Fruit fly (Drosophila melanogaster) whole organism, embryonic: ENCODE results near the gene Ube3a.
A peak's percentile ranks its signal among the peaks of the same experiment; 100 is the strongest.

ENCODE experiments used
- ATbp ChIP-seq: fragments of 200-800 bp; sonication (Bioruptor generic); optimal IDR thresholded peaks from 2 replicates; lab custom pipeline; 2017; ENCODE audit warnings: missing biosample characterization, mild to moderate bottlenecking, missing genetic modification characterization, missing genetic modification reagents
- C15 ChIP-seq: fragments of 200-800 bp; sonication (Bioruptor generic); IDR thresholded peaks from 3 replicates; pipeline ENCODE4 v1.3.6; 2022; ENCODE audit warnings: missing biosample characterization, missing genetic modification characterization
- CG10321 ChIP-seq: fragments of 200-800 bp; sonication (Bioruptor generic); IDR thresholded peaks from 2 replicates; pipeline ENCODE4 v1.3.6; 2022; ENCODE audit warnings: missing biosample characterization, missing genetic modification characterization
- CG10565 ChIP-seq: fragments of 200-800 bp; sonication (Bioruptor generic); optimal IDR thresholded peaks from 3 replicates; lab custom pipeline; 2016; ENCODE audit warnings: missing biosample characterization, mild to moderate bottlenecking, missing genetic modification characterization
- CG12219 ChIP-seq: fragments of 200-800 bp; sonication (Bioruptor generic); optimal IDR thresholded peaks from 3 replicates; lab custom pipeline; 2018; ENCODE audit warnings: missing biosample characterization, mild to moderate bottlenecking, missing genetic modification characterization
- CG12299 ChIP-seq: fragments of 200-800 bp; sonication (Bioruptor generic); optimal IDR thresholded peaks from 2 replicates; lab custom pipeline; 2018; ENCODE audit warnings: missing biosample characterization, mild to moderate bottlenecking, missing genetic modification characterization
- CG12744 ChIP-seq: fragments of 200-800 bp; sonication (Bioruptor generic); optimal IDR thresholded peaks from 2 replicates; lab custom pipeline; 2016; ENCODE audit warnings: missing biosample characterization, missing genetic modification characterization
- CG13624 ChIP-seq: fragments of 200-800 bp; sonication (Bioruptor generic); optimal IDR thresholded peaks from 2 replicates; lab custom pipeline; 2016; ENCODE audit warnings: missing biosample characterization, missing genetic modification characterization
- CG14710 ChIP-seq: fragments of 200-800 bp; sonication (Bioruptor generic); optimal IDR thresholded peaks from 3 replicates; lab custom pipeline; 2019; ENCODE audit warnings: missing biosample characterization, mild to moderate bottlenecking, missing genetic modification characterization, moderate library complexity
- CG15073 ChIP-seq: fragments of 200-800 bp; sonication (Bioruptor generic); optimal IDR thresholded peaks from 2 replicates; lab custom pipeline; 2016; ENCODE audit warnings: missing biosample characterization, missing genetic modification characterization
- CG1602 ChIP-seq: fragments of 200-800 bp; sonication (Bioruptor generic); optimal IDR thresholded peaks from 3 replicates; lab custom pipeline; 2016; ENCODE audit warnings: missing biosample characterization, missing genetic modification characterization
- CG16779 ChIP-seq: fragments of 200-800 bp; sonication (Bioruptor generic); IDR thresholded peaks from 2 replicates; pipeline ENCODE4 v1.3.6; 2022; ENCODE audit warnings: missing biosample characterization, missing genetic modification characterization
- CG18011 ChIP-seq: fragments of 200-800 bp; sonication (Bioruptor generic); optimal IDR thresholded peaks from 2 replicates; lab custom pipeline; 2017; ENCODE audit warnings: missing biosample characterization, missing genetic modification characterization, mild to moderate bottlenecking, moderate library complexity, missing genotype
- CG18262 ChIP-seq: fragments of 200-800 bp; optimal IDR thresholded peaks from 3 replicates; lab custom pipeline; 2019; ENCODE audit warnings: missing biosample characterization, mild to moderate bottlenecking, missing genetic modification characterization, moderate library complexity
- CG18476 ChIP-seq: fragments of 200-800 bp; sonication (Bioruptor generic); optimal IDR thresholded peaks from 2 replicates; lab custom pipeline; 2016; ENCODE audit warnings: missing biosample characterization, mild to moderate bottlenecking, missing genetic modification characterization
- CG30020 ChIP-seq: fragments of 200-800 bp; optimal IDR thresholded peaks from 2 replicates; lab custom pipeline; 2019; ENCODE audit warnings: missing biosample characterization, mild to moderate bottlenecking, missing genetic modification characterization, moderate library complexity
- CG31441 ChIP-seq: fragments of 200-800 bp; sonication (Bioruptor generic); IDR thresholded peaks from 2 replicates; pipeline ENCODE4 v1.3.6; 2022; ENCODE audit warnings: missing biosample characterization, missing genetic modification characterization
- CG34224 ChIP-seq: fragments of 200-800 bp; sonication (Bioruptor generic); IDR thresholded peaks from 3 replicates; pipeline ENCODE4 v1.3.6; 2022; ENCODE audit warnings: missing biosample characterization, missing genetic modification characterization; ENCODE audit not compliant: partially characterized antibody
- CG34376 ChIP-seq: fragments of 200-800 bp; sonication (Bioruptor generic); optimal IDR thresholded peaks from 2 replicates; lab custom pipeline; 2018; ENCODE audit warnings: missing biosample characterization, mild to moderate bottlenecking, missing genetic modification characterization
- CG43689 ChIP-seq: fragments of 200-800 bp; sonication (Bioruptor generic); IDR thresholded peaks from 2 replicates; pipeline ENCODE4 v1.3.6; 2022; ENCODE audit warnings: missing biosample characterization, missing genetic modification characterization
- CG5180 ChIP-seq: fragments of 200-800 bp; sonication (Bioruptor generic); optimal IDR thresholded peaks from 3 replicates; lab custom pipeline; 2017; ENCODE audit warnings: missing biosample characterization, missing genetic modification characterization, mild to moderate bottlenecking, moderate library complexity, missing genetic modification reagents
- CG6854 ChIP-seq: fragments of 200-800 bp; sonication (Bioruptor generic); optimal IDR thresholded peaks from 3 replicates; lab custom pipeline; 2017; ENCODE audit warnings: missing biosample characterization, mild to moderate bottlenecking, missing genetic modification characterization
- CG7556 ChIP-seq: fragments of 200-800 bp; sonication (Bioruptor generic); optimal IDR thresholded peaks from 2 replicates; lab custom pipeline; 2017; ENCODE audit warnings: missing biosample characterization, mild to moderate bottlenecking, missing genetic modification characterization
- CG7963 ChIP-seq: fragments of 200-800 bp; sonication (Bioruptor generic); IDR thresholded peaks from 3 replicates; pipeline ENCODE4 v1.3.6; 2022; ENCODE audit warnings: missing biosample characterization, missing genetic modification characterization; ENCODE audit not compliant: partially characterized antibody
- CG9437 ChIP-seq: fragments of 200-800 bp; sonication (Bioruptor generic); optimal IDR thresholded peaks from 2 replicates; lab custom pipeline; 2018; ENCODE audit warnings: missing biosample characterization, mild to moderate bottlenecking, missing genetic modification characterization
- GATAe ChIP-seq: fragments of 200-800 bp; sonication (Bioruptor generic); conservative IDR thresholded peaks from 2 replicates; pipeline ENCODE4 v1.3.6; 2022; ENCODE audit warnings: missing biosample characterization, missing genetic modification characterization
- HLHmδ ChIP-seq: fragments of 200-800 bp; sonication (Bioruptor generic); optimal IDR thresholded peaks from 2 replicates; lab custom pipeline; 2018; ENCODE audit warnings: missing biosample characterization, mild to moderate bottlenecking, missing genetic modification characterization, moderate library complexity
- HmgD ChIP-seq: fragments of 200-800 bp; sonication (Bioruptor generic); optimal IDR thresholded peaks from 3 replicates; lab custom pipeline; 2016; ENCODE audit warnings: missing biosample characterization, missing genetic modification characterization
- MESR4 ChIP-seq: fragments of 200-800 bp; sonication (Bioruptor generic); optimal IDR thresholded peaks from 2 replicates; lab custom pipeline; 2018; ENCODE audit warnings: missing biosample characterization, mild to moderate bottlenecking, missing genetic modification characterization, moderate library complexity
- NFAT ChIP-seq: fragments of 200-800 bp; sonication (Bioruptor generic); IDR thresholded peaks from 2 replicates; pipeline ENCODE4 v1.3.6; 2022; ENCODE audit warnings: missing biosample characterization, missing genetic modification characterization
- Oli ChIP-seq: fragments of 200-800 bp; sonication (Bioruptor generic); optimal IDR thresholded peaks from 2 replicates; lab custom pipeline; 2018; ENCODE audit warnings: missing biosample characterization, mild to moderate bottlenecking, missing genetic modification characterization, moderate library complexity
- Spps ChIP-seq: fragments of 200-800 bp; sonication (Bioruptor generic); optimal IDR thresholded peaks from 2 replicates; lab custom pipeline; 2018; ENCODE audit warnings: missing biosample characterization, mild to moderate bottlenecking, missing genetic modification characterization
- TFAM ChIP-seq: fragments of 200-800 bp; sonication (Bioruptor generic); optimal IDR thresholded peaks from 2 replicates; lab custom pipeline; 2017; ENCODE audit warnings: missing biosample characterization, missing genetic modification characterization, inconsistent platforms
- ase ChIP-seq: fragments of 200-800 bp; sonication (Bioruptor generic); IDR thresholded peaks from 3 replicates; pipeline ENCODE4 v1.3.6; 2022; ENCODE audit warnings: missing biosample characterization, missing genetic modification characterization
- bigmax ChIP-seq: fragments of 200-800 bp; sonication (Bioruptor generic); optimal IDR thresholded peaks from 2 replicates; lab custom pipeline; 2018; ENCODE audit warnings: missing biosample characterization, mild to moderate bottlenecking, missing genetic modification characterization
- caup ChIP-seq: fragments of 200-800 bp; sonication (Bioruptor generic); optimal IDR thresholded peaks from 3 replicates; lab custom pipeline; 2017; ENCODE audit warnings: missing biosample characterization, mild to moderate bottlenecking, missing genetic modification characterization, moderate library complexity; ENCODE audit not compliant: severe bottlenecking
- cg ChIP-seq: fragments of 200-800 bp; sonication (Bioruptor generic); optimal IDR thresholded peaks from 3 replicates; lab custom pipeline; 2019; ENCODE audit warnings: missing biosample characterization, mild to moderate bottlenecking, missing genetic modification characterization, moderate library complexity
- fd96Cb ChIP-seq: fragments of 200-800 bp; sonication (Bioruptor generic); optimal IDR thresholded peaks from 2 replicates; lab custom pipeline; 2018; ENCODE audit warnings: missing biosample characterization, mild to moderate bottlenecking, missing genetic modification characterization, moderate library complexity
- inv ChIP-seq: fragments of 200-800 bp; sonication (Bioruptor generic); IDR thresholded peaks from 2 replicates; pipeline ENCODE4 v1.3.6; 2022; ENCODE audit warnings: missing biosample characterization, missing genetic modification characterization; ENCODE audit not compliant: partially characterized antibody
- lilli ChIP-seq: fragments of 200-800 bp; sonication (Bioruptor generic); optimal IDR thresholded peaks from 3 replicates; lab custom pipeline; 2016; ENCODE audit warnings: missing biosample characterization, missing genetic modification characterization
- maf-S ChIP-seq: fragments of 200-800 bp; sonication (Bioruptor generic); optimal IDR thresholded peaks from 2 replicates; lab custom pipeline; 2016; ENCODE audit warnings: missing biosample characterization, missing genetic modification characterization
- mam ChIP-seq: fragments of 200-800 bp; sonication (Bioruptor generic); optimal IDR thresholded peaks from 3 replicates; lab custom pipeline; 2016; ENCODE audit warnings: missing biosample characterization, missing genetic modification characterization
- pho ChIP-seq: fragments of 200-800 bp; sonication (Bioruptor generic); optimal IDR thresholded peaks from 2 replicates; lab custom pipeline; 2016; ENCODE audit warnings: missing biosample characterization, missing genetic modification characterization
- vvl ChIP-seq: fragments of 200-800 bp; sonication (Bioruptor generic); IDR thresholded peaks from 2 replicates; pipeline ENCODE4 v1.3.6; 2022; ENCODE audit warnings: missing biosample characterization, missing genetic modification characterization
- zen2 ChIP-seq: fragments of 200-800 bp; sonication (Bioruptor generic); IDR thresholded peaks from 3 replicates; pipeline ENCODE4 v1.3.6; 2022; ENCODE audit warnings: missing biosample characterization, missing genetic modification characterization; ENCODE audit not compliant: partially characterized antibody
- zfh1 ChIP-seq: fragments of 200-800 bp; sonication (Bioruptor generic); IDR thresholded peaks from 3 replicates; pipeline ENCODE4 v1.3.6; 2022; ENCODE audit warnings: missing biosample characterization, missing genetic modification characterization
- zfh2 ChIP-seq: fragments of 200-800 bp; sonication (Bioruptor generic); optimal IDR thresholded peaks from 2 replicates; lab custom pipeline; 2016; ENCODE audit warnings: missing biosample characterization, missing genetic modification characterization

Ube3a gene

DNA sequence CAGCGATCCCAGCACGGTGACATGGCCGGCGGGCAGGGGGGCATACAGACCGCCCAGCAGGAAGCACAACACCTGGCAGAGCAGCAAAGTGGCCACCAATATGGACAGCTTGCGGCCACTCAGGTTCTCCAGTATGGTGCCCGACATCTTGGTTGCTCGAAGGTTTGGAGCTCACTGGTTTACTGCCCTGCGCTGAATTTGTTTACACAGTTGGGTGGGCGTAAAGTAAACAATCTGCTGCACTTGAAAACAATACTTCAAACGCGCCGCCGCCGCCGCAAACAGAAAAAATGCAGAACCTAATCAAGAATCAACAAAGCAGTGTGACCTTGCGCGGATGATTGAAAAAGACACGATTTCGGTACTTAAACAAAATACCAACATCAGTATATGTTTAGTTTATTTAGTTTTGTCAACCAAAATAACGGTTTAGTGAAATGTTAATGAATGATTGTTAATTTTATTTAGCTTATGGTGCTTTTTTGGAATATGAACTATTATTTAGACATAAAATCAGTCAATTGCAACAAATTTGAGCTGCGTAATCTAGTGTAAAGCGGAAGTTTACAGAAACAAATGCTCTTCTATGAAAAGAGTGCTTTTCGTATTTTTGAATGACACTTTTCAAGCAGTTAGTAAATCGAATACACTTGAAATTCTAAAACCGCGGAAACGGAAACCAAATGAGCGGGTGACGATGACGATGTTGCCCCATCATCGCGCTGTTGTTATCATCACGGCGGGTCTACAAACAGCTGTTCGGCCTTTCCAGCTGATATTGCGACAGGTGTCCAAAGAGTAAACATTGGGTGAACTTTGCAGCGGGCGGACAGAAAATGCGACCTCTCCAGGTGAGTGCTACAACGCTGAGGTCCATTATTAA is 40.8 kb downstream of the Ube3a start, which contains the start of the genes wls and Adck5 (continued):
- TF ChIP-seq Oli (tag; lab: Kevin White, UChicago) (no peak), CG10565 (no peak), zen2 (GFP tag; lab: Robert Waterston, UW) (peak; percentile 41; the same call in 2 of the 3 replicates), CG31441 (peak; percentile 44; the same call in 1 of the 2 replicates), lilli (peak; percentile 26), zfh2 (GFP tag; lab: Kevin White, UChicago) (peak; percentile 21), CG5180 (GFP tag; lab: Kevin White, UChicago) (peak; percentile 7), NFAT (GFP tag; lab: Robert Waterston, UW) (no peak), ase (GFP tag; lab: Robert Waterston, UW) (0 out of 3 replicates have a peak, but pooled peaks have one; percentile 19), CG30020 (tag; lab: Kevin White, UChicago) (no peak), C15 (GFP tag; lab: Robert Waterston, UW) (peak; percentile 48; the same call in 1 of the 3 replicates), CG7556 (GFP tag; lab: Kevin White, UChicago) (no peak), zfh1 (GFP tag; lab: Robert Waterston, UW) (peak; percentile 40; the same call in 1 of the 3 replicates), HLHmδ (peak; percentile 44), CG1602 (GFP tag; lab: Kevin White, UChicago) (no peak), CG15073 (GFP tag; lab: Kevin White, UChicago) (no peak), CG43689 (GFP tag; lab: Robert Waterston, UW) (no peak), pho (GFP tag; lab: Kevin White, UChicago) (peak; percentile 43), MESR4 (GFP tag; lab: Kevin White, UChicago) (peak; percentile 59), CG7963 (GFP tag; lab: Robert Waterston, UW) (no peak), CG12744 (GFP tag; lab: Kevin White, UChicago) (peak; percentile 59), CG12299 (tag; lab: Kevin White, UChicago) (peak; percentile 46), caup (GFP tag; lab: Kevin White, UChicago) (peak; percentile 83), vvl (0 out of 2 replicates have a peak, but pooled peaks have one; percentile 30), CG14710 (tag; lab: Kevin White, UChicago) (peak; percentile 81), bigmax (GFP tag; lab: Kevin White, UChicago) (peak; percentile 41), ATbp (GFP tag; lab: Kevin White, UChicago) (peak; percentile 46), maf-S (GFP tag; lab: Kevin White, UChicago) (peak; percentile 11), GATAe (GFP tag; lab: Robert Waterston, UW) (no peak), HmgD (GFP tag; lab: Kevin White, UChicago) (no peak), CG9437 (GFP tag; lab: Kevin White, UChicago) (peak; percentile 56), CG34376 (peak; percentile 59), TFAM (GFP tag; lab: Kevin White, UChicago) (no peak), CG16779 (GFP tag; lab: Robert Waterston, UW) (peak; percentile 38; the same call in 1 of the 2 replicates), CG34224 (GFP tag; lab: Robert Waterston, UW) (0 out of 3 replicates have a peak, but pooled peaks have one; percentile 23), inv (GFP tag; lab: Robert Waterston, UW) (no peak), CG18476 (GFP tag; lab: Kevin White, UChicago) (peak; percentile 39), CG6854 (GFP tag; lab: Kevin White, UChicago) (peak; percentile 65), CG18011 (GFP tag; lab: Kevin White, UChicago) (peak; percentile 27), fd96Cb (tag; lab: Kevin White, UChicago) (no peak), CG12219 (GFP tag; lab: Kevin White, UChicago) (peak; percentile 47), CG10321 (GFP tag; lab: Robert Waterston, UW) (peak; percentile 37; the same call in 1 of the 2 replicates), mam (peak; percentile 3), Spps (tag; lab: Kevin White, UChicago) (no peak), CG13624 (GFP tag; lab: Kevin White, UChicago) (peak; percentile 45), CG18262 (tag; lab: Kevin White, UChicago) (no peak), cg (GFP tag; lab: Kevin White, UChicago) (no peak)
